Worm (Caenorhabditis elegans): Measurements from ENCODE around the gene Y71H2B.2.

Gene Y71H2B.2

ce11 chrIII:2622870-2623269 lies at the start of gene Y71H2B.2:
Gene Y71H2B.2, plus strand, starts transcription at chrIII:2623170.
- TF ChIP-seq fkh-3 (tag; optimal IDR thresholded peaks at IDR 0.05) (no peak), F49E8.2 (tag; optimal IDR thresholded peaks at IDR 0.05; ENCODE audit: insufficient read depth) (no peak), F57C9.4 (tag; optimal IDR thresholded peaks at IDR 0.05) (no peak), snpc-3.4 (tag; optimal IDR thresholded peaks at IDR 0.05) (no peak), nhr-27 (tag; optimal IDR thresholded peaks at IDR 0.05) (no peak), D2030.7 (GFP tag; IDR thresholded peaks at IDR 0.05) (no peak), ceh-100 (GFP tag; IDR thresholded peaks at IDR 0.05) (no peak), unc-62 (GFP tag; optimal IDR thresholded peaks at IDR 0.05) (no peak), F33H1.4 (GFP tag; IDR thresholded peaks at IDR 0.05) (no peak), bed-1 (GFP tag; IDR thresholded peaks at IDR 0.05) (no peak), ceh-58 (GFP tag; IDR thresholded peaks at IDR 0.05) (no peak), rpc-1 (optimal IDR thresholded peaks at IDR 0.05) (no peak), rpc-1 (tag; optimal IDR thresholded peaks at IDR 0.05) (no peak), somi-1 (GFP tag; optimal IDR thresholded peaks at IDR 0.05) (no peak), F10E7.11 (tag; optimal IDR thresholded peaks at IDR 0.05) (no peak), hsf-1 (GFP tag; IDR thresholded peaks at IDR 0.05) (no peak), bed-2 (GFP tag; IDR thresholded peaks at IDR 0.05) (no peak), attf-5 (GFP tag; optimal IDR thresholded peaks at IDR 0.05) (no peak)

- TF ChIP-seq Y79H2A.3 (GFP tag; conservative IDR thresholded peaks at IDR 0.05) = no peak
- no peak for TF ChIP-seq hsf-1 (GFP tag; IDR thresholded peaks at IDR 0.05)
- TF ChIP-seq ceh-91 (GFP tag; IDR thresholded peaks at IDR 0.05) = peak; percentile 34; the same call in 1 of the 2 replicates
- TF ChIP-seq F52B5.7 (tag; optimal IDR thresholded peaks at IDR 0.05) = no peak
- TF ChIP-seq efl-1 (GFP tag; optimal IDR thresholded peaks at IDR 0.05) = peak; percentile 33
- TF ChIP-seq F33H1.4 (GFP tag; IDR thresholded peaks at IDR 0.05) = peak; percentile 71
- peak; percentile 44; the same call in 1 of the 2 replicates for TF ChIP-seq madf-8 (GFP tag; conservative IDR thresholded peaks at IDR 0.05)
- no peak for TF ChIP-seq F39B2.1 (GFP tag; IDR thresholded peaks at IDR 0.05)
- TF ChIP-seq madf-6 (GFP tag; IDR thresholded peaks at IDR 0.05) = peak; percentile 71; the same call in 1 of the 2 replicates
Measured at ce11 chrIII:2575635-2576164, 47.3 kb upstream of the Y71H2B.2 start, which contains the start of gene Y54F10AR.1. Gene Y54F10AR.1, minus strand, starts transcription at chrIII:2575685.

ce11 chrIII:2576360-2577259 lies 46.4 kb upstream of the Y71H2B.2 start:
- TF ChIP-seq Y53G8AR.9 (GFP tag; conservative IDR thresholded peaks at IDR 0.05) (no peak), lin-26 (GFP tag; IDR thresholded peaks at IDR 0.05) (no peak), attf-6 (GFP tag; IDR thresholded peaks at IDR 0.05) (no peak), efl-1 (GFP tag; optimal IDR thresholded peaks at IDR 0.05) (no peak), ZK185.1 (tag; optimal IDR thresholded peaks at IDR 0.05; ENCODE audit: poor library complexity, severe bottlenecking) (no peak), let-526 (GFP tag; IDR thresholded peaks at IDR 0.05) (no peak), snpc-4 (GFP tag; optimal IDR thresholded peaks at IDR 0.05) (no peak), snpc-4 (tag; optimal IDR thresholded peaks at IDR 0.05) (peak in 1 of 4 experiments; percentile 11), Y95B8A.8 (GFP tag; IDR thresholded peaks at IDR 0.05) (no peak), zim-3 (tag; optimal IDR thresholded peaks at IDR 0.05) (no peak), lin-40 (tag; optimal IDR thresholded peaks at IDR 0.05) (peak; percentile 36), xnd-1 (tag; optimal IDR thresholded peaks at IDR 0.05) (peak; percentile 65), athp-1 (tag; optimal IDR thresholded peaks at IDR 0.05) (no peak), ceh-79 (tag; optimal IDR thresholded peaks at IDR 0.05) (no peak), nhr-120 (GFP tag; IDR thresholded peaks at IDR 0.05) (no peak), madf-3 (GFP tag; IDR thresholded peaks at IDR 0.05) (no peak), pbrm-1 (GFP tag; IDR thresholded peaks at IDR 0.05) (0 out of 2 replicates have a peak, but pooled peaks have one; percentile 15), nfyb-1 (GFP tag; IDR thresholded peaks at IDR 0.05) (peak; percentile 70; the same call in 1 of the 2 replicates), F49E8.2 (tag; optimal IDR thresholded peaks at IDR 0.05; ENCODE audit: insufficient read depth) (no peak), dpl-1 (GFP tag; optimal IDR thresholded peaks at IDR 0.05) (peak; percentile 38), dox-1 (GFP tag; IDR thresholded peaks at IDR 0.05) (peak; percentile 47), lin-35 (GFP tag; optimal IDR thresholded peaks at IDR 0.05) (peak in 1 of 3 experiments; percentile 40)
